Worm (Caenorhabditis elegans): ENCODE results near the gene nspc-19.
A peak's percentile ranks its signal among the peaks of the same experiment; 100 is the strongest.

nspc-19 gene

DNA sequence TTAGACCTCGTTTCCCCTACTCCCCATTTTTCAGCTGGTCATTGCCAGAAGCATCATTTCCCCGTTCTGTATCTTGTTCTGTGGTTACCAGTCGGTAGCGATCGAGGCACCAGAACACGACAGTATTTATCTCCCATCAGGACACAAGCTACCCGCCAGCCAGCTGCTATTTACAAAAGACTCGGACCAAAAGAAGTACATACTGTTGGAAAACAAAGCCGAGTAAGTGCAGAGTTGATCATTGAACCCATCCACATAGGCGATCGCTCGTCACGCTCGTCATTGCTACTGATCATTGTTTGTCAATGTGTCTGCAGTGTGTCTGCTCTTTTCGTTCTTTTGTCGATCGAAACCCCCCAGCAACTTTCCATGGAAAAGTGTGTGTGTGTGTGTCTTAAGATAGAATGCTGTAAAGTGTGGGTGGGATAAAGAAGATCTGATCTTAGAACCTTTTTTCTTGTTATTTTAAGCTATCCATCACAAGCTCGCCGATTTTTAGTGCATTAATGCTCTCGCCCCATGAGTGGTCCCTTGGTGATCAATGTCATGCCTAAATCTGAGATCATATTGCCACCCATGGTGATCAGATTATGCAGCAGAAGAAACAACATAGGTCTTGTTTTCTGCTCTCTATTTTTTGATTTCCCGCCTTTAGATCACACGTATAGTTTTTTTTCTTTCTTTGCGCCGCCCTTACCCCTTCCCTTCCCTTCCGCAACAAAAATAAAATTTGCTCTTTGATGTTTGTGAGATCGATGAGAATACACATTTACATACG lies 31.2 kb downstream of the nspc-19 start:
- TF ChIP-seq unc-62 (GFP tag; optimal IDR thresholded peaks at IDR 0.05), result no peak

DNA sequence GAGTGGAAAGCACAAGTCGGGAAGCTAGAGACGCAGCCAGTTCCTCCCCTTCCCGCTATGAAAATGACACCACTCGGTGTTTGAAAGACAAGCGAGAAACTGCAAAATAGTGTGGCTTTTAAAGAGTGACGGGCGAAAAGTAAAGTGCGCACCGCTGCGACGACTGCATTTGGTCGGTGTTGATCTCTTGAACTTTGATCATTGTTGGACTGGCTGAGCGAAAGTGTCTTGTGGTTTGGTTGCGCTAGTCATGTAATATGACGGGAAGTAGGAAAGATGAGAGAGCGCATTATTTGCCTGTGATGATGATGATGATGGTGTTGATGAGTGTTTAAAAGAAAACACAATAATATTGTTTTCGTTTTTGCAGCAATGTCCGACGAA lies 31.8 kb downstream of the nspc-19 start:
- TF ChIP-seq unc-62 (GFP tag; optimal IDR thresholded peaks at IDR 0.05), result peak; percentile 47

DNA sequence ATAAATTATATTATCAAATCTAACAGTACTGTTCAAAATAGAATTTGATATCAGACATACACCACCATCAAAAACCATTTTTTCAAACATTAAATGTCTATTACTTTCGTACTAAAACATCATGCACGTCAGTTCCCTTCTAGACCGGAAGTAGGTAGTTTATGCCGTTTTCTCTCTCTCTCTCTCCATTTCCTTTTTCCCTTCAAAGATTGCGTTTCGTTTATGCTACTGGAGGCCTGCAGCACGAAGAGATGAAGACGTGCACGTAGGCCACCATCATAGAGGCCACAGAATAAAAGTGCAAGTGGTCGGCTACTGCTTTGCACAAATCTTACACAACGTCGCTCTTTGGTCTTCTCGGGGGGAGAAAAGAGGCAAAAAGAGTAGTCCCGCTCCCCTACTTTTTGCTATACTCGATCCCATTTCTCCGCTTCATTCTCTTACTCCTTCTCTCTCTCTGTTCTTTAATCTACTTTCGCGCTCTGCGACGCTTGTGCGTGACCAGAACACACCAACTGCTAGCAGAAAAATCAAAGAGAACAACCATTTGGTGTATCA lies 33.0 kb downstream of the nspc-19 start:
- no peak for TF ChIP-seq unc-62 (GFP tag; optimal IDR thresholded peaks at IDR 0.05)

DNA sequence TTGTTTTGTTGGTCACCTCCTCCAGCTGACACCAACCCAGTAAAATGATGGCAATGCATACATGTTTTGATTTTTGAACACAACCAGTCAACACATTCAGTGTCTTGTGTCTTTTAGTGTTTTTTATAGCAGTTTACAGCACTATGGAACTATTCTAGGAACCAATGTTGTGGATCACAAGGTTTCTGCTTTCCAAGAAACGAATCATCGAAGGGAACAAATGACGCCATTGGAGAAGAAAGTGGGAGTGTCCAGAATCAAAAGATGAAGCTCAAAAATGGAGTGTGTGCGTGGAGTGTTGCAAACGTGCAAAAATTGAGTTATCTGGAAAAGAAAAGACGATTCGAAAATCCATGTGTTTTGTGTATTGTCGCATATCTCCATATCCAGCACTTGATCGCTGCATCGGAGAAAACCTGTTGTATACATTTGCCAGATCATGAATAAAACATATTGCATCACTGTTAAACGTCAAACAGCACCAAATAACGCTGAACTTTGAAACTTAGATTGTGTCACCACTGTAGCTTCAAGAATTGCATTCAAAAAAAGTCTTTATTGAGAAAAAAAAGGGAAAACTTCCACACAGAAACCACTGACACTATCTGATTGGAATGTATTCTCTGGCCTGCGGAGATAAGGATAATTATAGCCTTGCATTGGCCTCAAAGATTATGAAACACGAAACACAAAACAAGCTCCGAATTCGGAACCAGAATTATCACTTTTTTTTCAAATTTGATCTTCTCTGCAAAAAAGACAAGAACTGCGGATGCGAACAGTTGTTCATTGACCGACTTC lies 34.0 kb downstream of the nspc-19 start:
- TF ChIP-seq unc-62 (GFP tag; optimal IDR thresholded peaks at IDR 0.05), result no peak

DNA sequence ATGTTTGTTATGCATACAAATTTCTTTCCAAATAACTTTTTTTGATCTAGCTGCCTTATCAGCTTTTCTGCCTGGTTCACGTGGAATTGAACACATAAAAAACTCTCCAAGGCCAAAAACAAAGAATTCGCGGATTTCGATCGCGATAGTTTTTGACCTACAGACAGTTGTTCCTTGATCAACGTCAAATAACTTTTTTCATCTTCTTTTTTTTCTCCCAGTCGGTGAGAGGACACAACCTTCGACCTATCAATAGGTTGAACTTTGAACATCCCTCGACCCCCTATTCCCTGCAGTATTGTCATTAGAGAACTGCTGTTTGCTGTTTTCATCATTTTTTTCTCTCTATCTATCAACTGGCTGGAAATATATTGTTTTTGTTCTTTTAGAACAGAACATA lies 35.3 kb downstream of the nspc-19 start:
- no peak for TF ChIP-seq unc-62 (GFP tag; optimal IDR thresholded peaks at IDR 0.05)

DNA sequence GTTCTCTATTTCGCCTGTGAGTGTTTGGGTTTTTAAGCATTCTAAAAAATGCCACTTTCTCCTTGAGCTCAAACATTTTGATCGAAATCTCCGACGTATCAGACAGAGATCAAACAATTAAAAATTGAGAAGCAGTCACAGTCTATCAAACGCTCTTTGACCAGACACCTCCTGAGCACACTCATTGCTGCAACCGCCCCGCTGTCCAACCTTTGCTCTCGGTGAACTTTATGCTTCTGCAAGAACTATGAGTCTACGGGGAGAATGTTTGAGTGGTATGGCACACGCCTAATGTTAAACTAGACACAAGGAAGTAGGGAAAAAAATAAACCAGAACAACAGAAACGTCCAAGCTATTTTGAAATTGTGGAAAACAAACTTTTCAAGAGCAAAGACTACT lies 36.7 kb downstream of the nspc-19 start:
- TF ChIP-seq unc-62 (GFP tag; optimal IDR thresholded peaks at IDR 0.05), result no peak

DNA sequence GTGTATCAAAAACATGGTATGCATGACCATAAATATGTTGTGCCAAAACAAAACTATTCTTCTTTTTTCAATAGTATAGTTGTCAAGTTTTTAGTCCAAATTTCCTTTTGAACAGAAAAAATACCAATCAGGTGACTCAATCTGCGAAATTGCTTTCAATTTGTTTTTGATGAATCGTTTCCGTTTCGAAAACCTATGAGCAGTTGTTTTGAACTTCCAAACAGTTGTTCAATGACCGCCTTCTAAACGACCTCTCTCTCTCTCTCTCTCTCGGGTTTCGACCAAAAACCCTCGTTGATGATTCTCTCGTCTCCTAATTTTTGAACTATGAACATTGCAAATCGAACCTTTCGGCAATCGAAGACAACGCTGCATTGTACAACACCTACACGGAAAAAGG lies 37.5 kb downstream of the nspc-19 start:
- no peak for TF ChIP-seq unc-62 (GFP tag; optimal IDR thresholded peaks at IDR 0.05)

DNA sequence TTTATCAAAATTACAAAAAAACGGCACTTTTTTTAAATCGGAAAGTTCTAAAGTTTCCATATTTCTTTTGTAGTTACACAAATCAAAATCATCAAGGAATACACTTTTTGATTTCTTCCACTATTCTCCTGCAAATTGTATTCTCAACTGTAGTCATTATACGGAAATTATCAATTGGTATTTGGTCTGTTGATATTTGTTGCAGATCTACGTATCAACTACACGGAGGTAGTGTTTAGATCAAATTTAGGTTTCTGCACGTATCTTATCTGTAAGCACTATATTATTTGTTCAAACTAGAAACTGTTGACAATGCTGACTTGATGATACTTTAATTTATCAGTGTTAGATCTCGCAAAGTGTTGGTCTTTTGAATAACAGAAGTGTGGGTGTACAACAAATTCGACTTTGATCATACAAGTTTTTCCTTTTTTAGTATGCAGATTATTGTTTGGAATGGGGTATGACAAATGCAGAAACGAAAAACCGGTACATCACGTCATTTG lies 39.8 kb downstream of the nspc-19 start:
- no peak for TF ChIP-seq unc-62 (GFP tag; optimal IDR thresholded peaks at IDR 0.05)

DNA sequence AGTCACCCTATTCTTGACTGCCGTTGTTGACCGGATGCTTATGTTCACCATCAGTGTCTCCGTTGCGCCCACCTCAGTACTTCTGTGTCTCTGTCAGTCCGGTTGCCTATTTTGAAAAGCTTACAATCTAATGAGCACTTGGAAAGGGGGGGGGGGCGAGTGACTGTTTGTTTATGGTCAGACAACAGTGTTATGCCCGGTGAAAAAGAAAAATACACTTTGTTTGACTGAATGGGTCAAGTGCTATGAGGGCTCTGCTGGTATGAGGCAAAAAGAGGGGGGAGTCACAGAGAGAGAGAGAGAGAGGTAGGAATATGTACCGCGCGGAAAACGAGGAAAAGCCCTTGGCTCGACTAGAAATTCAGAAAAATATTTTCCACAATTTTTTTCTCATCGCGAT lies 42.8 kb downstream of the nspc-19 start:
- TF ChIP-seq unc-62 (GFP tag; optimal IDR thresholded peaks at IDR 0.05), result no peak

DNA sequence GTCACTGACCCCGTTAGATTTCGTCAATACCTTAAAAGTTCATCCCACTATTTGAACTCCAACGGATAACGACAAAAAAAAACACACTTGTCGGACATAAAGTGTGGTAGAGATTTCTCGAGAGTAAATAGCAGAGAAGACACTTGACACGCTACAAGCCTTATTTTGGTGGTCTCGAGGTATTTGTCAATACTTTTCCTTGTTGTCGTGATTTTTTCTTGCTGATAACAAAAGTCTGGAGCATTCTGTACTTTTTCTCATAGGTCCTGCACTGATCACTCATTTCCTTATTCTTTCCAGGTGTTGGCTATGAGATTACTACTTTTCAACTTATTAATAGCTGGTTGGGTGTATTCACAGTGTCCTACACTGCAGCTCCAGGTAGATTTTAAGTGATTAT lies 43.9 kb downstream of the nspc-19 start, which contains the start of gene lron-1:
lron-1 (plus strand) TSS at position 301 of the 400 bp plus-strand sequence.
- no peak for TF ChIP-seq unc-62 (GFP tag; optimal IDR thresholded peaks at IDR 0.05)

DNA sequence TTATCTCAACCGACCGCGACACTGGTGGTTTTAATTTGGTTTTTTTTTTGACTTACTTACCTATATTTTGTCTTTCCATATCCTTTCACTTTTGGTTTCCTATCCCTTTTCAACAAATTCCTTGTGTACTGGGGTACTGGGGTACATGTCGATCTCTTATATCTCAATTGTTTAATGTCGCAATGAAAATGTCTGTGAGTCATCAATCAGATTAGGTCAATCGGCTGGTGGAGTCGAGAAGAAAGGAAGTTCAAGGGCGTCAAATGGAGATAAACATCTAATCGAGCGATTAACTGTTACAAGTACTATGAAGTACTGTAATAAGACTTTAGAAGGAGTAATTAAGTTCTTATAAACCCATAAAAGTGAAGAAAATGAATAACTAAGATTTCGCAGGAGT lies 47.4 kb downstream of the nspc-19 start:
- TF ChIP-seq unc-62 (GFP tag; optimal IDR thresholded peaks at IDR 0.05), result no peak

DNA sequence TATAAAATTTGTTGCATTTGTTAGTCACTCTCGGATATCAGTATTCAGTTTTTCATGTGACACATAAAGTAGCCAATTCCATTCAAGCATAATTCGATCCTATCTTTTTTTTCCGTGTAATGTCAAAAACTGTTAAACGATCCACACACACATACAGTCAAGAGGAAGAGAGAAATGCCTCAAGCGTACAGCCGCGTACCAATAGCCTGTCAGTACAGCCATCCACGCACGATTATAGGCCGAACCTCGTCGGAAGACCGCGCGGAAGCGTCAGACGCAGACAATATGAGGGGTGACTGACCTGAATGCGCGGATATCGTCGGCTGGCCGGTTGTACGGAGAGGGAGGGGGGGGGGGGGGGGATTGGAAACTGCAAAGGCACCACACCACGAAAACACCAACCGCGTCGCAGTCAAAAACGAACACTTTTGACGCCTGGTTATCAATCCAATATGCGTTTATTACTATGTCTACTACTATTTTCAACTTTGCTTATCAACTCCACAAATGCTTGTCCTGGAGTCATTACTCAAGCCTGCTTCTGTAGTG lies 49.2 kb downstream of the nspc-19 start, which contains the start of gene let-4:
let-4 (plus strand) TSS at position 357 of the 549 bp plus-strand sequence.
- TF ChIP-seq unc-62 (GFP tag; optimal IDR thresholded peaks at IDR 0.05), result no peak

Measured in whole organism, dauer.